Worm (Caenorhabditis elegans) whole organism, L4 larva: ENCODE data around the gene C17B7.10.

ENCODE experiments used
- F37D6.2 ChIP-seq: sonication (generic microtip); optimal IDR thresholded peaks from 2 replicates; lab custom pipeline; 2016; ENCODE audit warnings: mild to moderate bottlenecking, missing genetic modification characterization, missing compliant biosample characterization
- T26A8.4 ChIP-seq: fragments of 200-800 bp; sonication (Bioruptor generic); IDR thresholded peaks from 2 replicates; pipeline ENCODE4 v1.3.6; 2022; ENCODE audit warnings: missing genetic modification characterization, missing compliant biosample characterization
- Y105C5A.15 ChIP-seq: fragments of 200-800 bp; sonication (Bioruptor generic); IDR thresholded peaks from 2 replicates; pipeline ENCODE4 v1.3.6; 2022; ENCODE audit warnings: missing genetic modification characterization, missing compliant biosample characterization
- Y48G9A.11 ChIP-seq: fragments of 200-800 bp; sonication (Bioruptor generic); IDR thresholded peaks from 2 replicates; pipeline ENCODE4 v1.3.6; 2022; ENCODE audit warnings: missing genetic modification reagents, missing genetic modification characterization, missing compliant biosample characterization
- ZK546.5 ChIP-seq, 2 experiments: sonication (generic microtip); optimal IDR thresholded peaks; 2 replicates each; lab custom pipeline; 2017; ENCODE audit warnings: missing biosample characterization in 2 of 2, missing genetic modification characterization in 2 of 2
- aly-2 ChIP-seq: sonication (generic microtip); optimal IDR thresholded peaks from 2 replicates; lab custom pipeline; 2018; ENCODE audit warnings: missing biosample characterization, missing genetic modification characterization
- ceh-32 ChIP-seq: sonication (generic microtip); optimal IDR thresholded peaks from 2 replicates; lab custom pipeline; 2016; ENCODE audit warnings: mild to moderate bottlenecking, missing genetic modification characterization, missing compliant biosample characterization; ENCODE audit not compliant: poor library complexity
- ceh-62 ChIP-seq: sonication (generic microtip); optimal IDR thresholded peaks from 2 replicates; lab custom pipeline; 2017; ENCODE audit warnings: missing biosample characterization, missing genetic modification characterization
- ces-1 ChIP-seq: fragments of 150-350 bp; sonication (generic microtip); optimal IDR thresholded peaks from 4 replicates; lab custom pipeline; 2014; ENCODE audit warnings: missing biosample characterization, missing genetic modification reagents, missing genetic modification characterization
- cey-2 ChIP-seq: sonication (generic microtip); optimal IDR thresholded peaks from 3 replicates; lab custom pipeline; 2017; ENCODE audit warnings: missing genetic modification characterization, mild to moderate bottlenecking, missing compliant biosample characterization, antibody characterized with exemption, borderline replicate concordance; ENCODE audit not compliant: insufficient read depth
- ctbp-1 ChIP-seq: fragments of 200-800 bp; sonication (Bioruptor generic); IDR thresholded peaks from 2 replicates; pipeline ENCODE4 v1.3.6; 2022; ENCODE audit warnings: missing genetic modification reagents, missing genetic modification characterization, missing compliant biosample characterization
- daf-16 ChIP-seq, 3 experiments: sonication (generic microtip); optimal IDR thresholded peaks; 2 replicates each; lab custom pipeline; 2016 to 2017; ENCODE audit warnings: missing genetic modification characterization in 3 of 3, missing genetic modification reagents in 3 of 3, mild to moderate bottlenecking in 2 of 3, missing compliant biosample characterization in 2 of 3, missing biosample characterization in 1 of 3, moderate library complexity in 1 of 3
- dmd-6 ChIP-seq: fragments of 200-800 bp; sonication (Bioruptor generic); IDR thresholded peaks from 2 replicates; pipeline ENCODE4 v1.3.6; 2022; ENCODE audit warnings: missing genetic modification reagents, missing genetic modification characterization, missing compliant biosample characterization
- dmd-8 ChIP-seq: fragments of 200-800 bp; sonication (Bioruptor generic); IDR thresholded peaks from 2 replicates; pipeline ENCODE4 v1.3.6; 2022; ENCODE audit warnings: missing genetic modification characterization, missing compliant biosample characterization
- dmd-9 ChIP-seq: fragments of 200-800 bp; sonication (Bioruptor generic); IDR thresholded peaks from 2 replicates; pipeline ENCODE4 v1.3.6; 2022; ENCODE audit warnings: missing genetic modification reagents, missing genetic modification characterization, missing compliant biosample characterization
- duxl-1 ChIP-seq: sonication (generic microtip); optimal IDR thresholded peaks from 2 replicates; lab custom pipeline; 2016; ENCODE audit warnings: mild to moderate bottlenecking, missing genetic modification characterization, moderate library complexity, missing compliant biosample characterization; ENCODE audit not compliant: poor library complexity
- dve-1 ChIP-seq: sonication (generic microtip); optimal IDR thresholded peaks from 2 replicates; lab custom pipeline; 2017; ENCODE audit warnings: antibody characterized with exemption, mild to moderate bottlenecking, missing genetic modification characterization, missing compliant biosample characterization; ENCODE audit not compliant: insufficient read depth
- fkh-10 ChIP-seq: fragments of 150-350 bp; optimal IDR thresholded peaks from 2 replicates; lab custom pipeline; 2014; ENCODE audit warnings: missing biosample characterization, missing genetic modification reagents, missing genetic modification characterization
- hlh-11 ChIP-seq: fragments of 200-800 bp; sonication (Bioruptor generic); optimal IDR thresholded peaks from 2 replicates; lab custom pipeline; 2018; ENCODE audit warnings: mild to moderate bottlenecking, missing genetic modification characterization, missing compliant biosample characterization
- hlh-30 ChIP-seq: sonication (generic microtip); optimal IDR thresholded peaks from 2 replicates; lab custom pipeline; 2017; ENCODE audit warnings: antibody characterized with exemption, mild to moderate bottlenecking, missing genetic modification characterization, missing compliant biosample characterization; ENCODE audit not compliant: insufficient read depth
- lin-1 ChIP-seq: fragments of 200-800 bp; sonication (Bioruptor generic); IDR thresholded peaks from 2 replicates; pipeline ENCODE4 v1.3.6; 2022; ENCODE audit warnings: missing genetic modification reagents, missing genetic modification characterization, missing compliant biosample characterization
- lin-13 ChIP-seq: fragments of 150-350 bp; optimal IDR thresholded peaks from 2 replicates; lab custom pipeline; 2014; ENCODE audit warnings: missing biosample characterization, missing genetic modification reagents, missing genetic modification characterization
- lin-15B ChIP-seq: fragments of 150-350 bp; sonication (generic microtip); optimal IDR thresholded peaks from 3 replicates; lab custom pipeline; 2014; ENCODE audit warnings: missing biosample characterization, missing genetic modification characterization
- lin-29 ChIP-seq: fragments of 200-800 bp; sonication (Bioruptor generic); IDR thresholded peaks from 2 replicates; pipeline ENCODE4 v1.3.6; 2022; ENCODE audit warnings: missing genetic modification reagents, missing genetic modification characterization, missing compliant biosample characterization
- lir-3 ChIP-seq: sonication (generic microtip); optimal IDR thresholded peaks from 2 replicates; lab custom pipeline; 2016; ENCODE audit warnings: mild to moderate bottlenecking, missing genetic modification characterization, missing compliant biosample characterization
- mdl-1 ChIP-seq, 2 experiments: fragments of 150-350 bp in 1 of 2; sonication (generic microtip) in 1 of 2; optimal IDR thresholded peaks; 2 replicates each; lab custom pipeline; 2014 to 2017; ENCODE audit warnings: missing biosample characterization in 2 of 2, missing genetic modification characterization in 2 of 2
- mdt-29 ChIP-seq: fragments of 200-800 bp; sonication (Bioruptor generic); IDR thresholded peaks from 2 replicates; pipeline ENCODE4 v1.3.6; 2022; ENCODE audit warnings: missing genetic modification reagents, missing genetic modification characterization, missing compliant biosample characterization
- mep-1 ChIP-seq: fragments of 150-350 bp; sonication (generic microtip); optimal IDR thresholded peaks from 3 replicates; lab custom pipeline; 2014; ENCODE audit warnings: missing biosample characterization, missing genetic modification characterization
- mxl-2 ChIP-seq: fragments of 200-800 bp; sonication (Bioruptor generic); conservative IDR thresholded peaks from 2 replicates; pipeline ENCODE4 v1.3.6; 2022; ENCODE audit warnings: missing genetic modification reagents, missing genetic modification characterization, missing compliant biosample characterization
- mxl-3 ChIP-seq: fragments of 200-800 bp; sonication (Bioruptor generic); optimal IDR thresholded peaks from 2 replicates; lab custom pipeline; 2018; ENCODE audit warnings: mild to moderate bottlenecking, missing genetic modification characterization, missing compliant biosample characterization
- nhr-102 ChIP-seq: sonication (generic microtip); optimal IDR thresholded peaks from 2 replicates; lab custom pipeline; 2016; ENCODE audit warnings: mild to moderate bottlenecking, missing genetic modification characterization, moderate library complexity, missing compliant biosample characterization
- nhr-11 ChIP-seq: fragments of 150-350 bp; optimal IDR thresholded peaks from 2 replicates; lab custom pipeline; 2014; ENCODE audit warnings: missing biosample characterization, missing genetic modification characterization
- nhr-111 ChIP-seq: fragments of 200-800 bp; sonication (Bioruptor generic); optimal IDR thresholded peaks from 2 replicates; lab custom pipeline; 2018; ENCODE audit warnings: mild to moderate bottlenecking, missing genetic modification characterization, missing compliant biosample characterization
- nhr-237 ChIP-seq: sonication (generic microtip); optimal IDR thresholded peaks from 2 replicates; lab custom pipeline; 2017; ENCODE audit warnings: missing biosample characterization, missing genetic modification characterization
- nhr-41 ChIP-seq: fragments of 200-800 bp; sonication (Bioruptor generic); IDR thresholded peaks from 2 replicates; pipeline ENCODE4 v1.3.6; 2022; ENCODE audit warnings: missing genetic modification reagents, missing genetic modification characterization, missing compliant biosample characterization
- nhr-42 ChIP-seq: fragments of 200-800 bp; sonication (Bioruptor generic); IDR thresholded peaks from 2 replicates; pipeline ENCODE4 v1.3.6; 2022; ENCODE audit warnings: missing genetic modification characterization, missing compliant biosample characterization
- nhr-77 ChIP-seq: fragments of 150-350 bp; optimal IDR thresholded peaks from 2 replicates; lab custom pipeline; 2014; ENCODE audit warnings: missing biosample characterization, missing genetic modification characterization
- pha-4 ChIP-seq, 2 experiments: fragments of 150-350 bp in 1 of 2; fragments of 200-800 bp in 1 of 2; sonication (Bioruptor generic) in 1 of 2; IDR thresholded peaks in 1 of 2; optimal IDR thresholded peaks in 1 of 2; 2 replicates each; pipeline versions ENCODE4 v1.3.6 to Lab custom; 2014 to 2022; ENCODE audit warnings: missing genetic modification characterization in 2 of 2, missing genetic modification reagents in 2 of 2, missing biosample characterization in 1 of 2, missing compliant biosample characterization in 1 of 2
- pqm-1 ChIP-seq: sonication (generic microtip); optimal IDR thresholded peaks from 2 replicates; lab custom pipeline; 2017; ENCODE audit warnings: missing biosample characterization, missing genetic modification characterization
- rbr-2 ChIP-seq: sonication (generic microtip); optimal IDR thresholded peaks from 2 replicates; lab custom pipeline; 2016; ENCODE audit warnings: missing genotype, missing genetic modification characterization, missing compliant biosample characterization
- sdz-12 ChIP-seq: fragments of 200-800 bp; sonication (Bioruptor generic); optimal IDR thresholded peaks from 2 replicates; lab custom pipeline; 2018; ENCODE audit warnings: mild to moderate bottlenecking, missing genetic modification characterization, missing compliant biosample characterization
- skn-1 ChIP-seq: fragments of 150-350 bp; optimal IDR thresholded peaks from 2 replicates; lab custom pipeline; 2014; ENCODE audit warnings: missing biosample characterization, missing genetic modification characterization
- snpc-1.2 ChIP-seq: fragments of 200-800 bp; sonication (Bioruptor generic); IDR thresholded peaks from 2 replicates; pipeline ENCODE4 v1.3.6; 2022; ENCODE audit warnings: missing genetic modification reagents, missing genetic modification characterization, missing compliant biosample characterization
- tra-1 ChIP-seq: fragments of 200-800 bp; sonication (Bioruptor generic); IDR thresholded peaks from 2 replicates; pipeline ENCODE4 v1.3.6; 2022; ENCODE audit warnings: missing genetic modification reagents, missing genetic modification characterization, missing compliant biosample characterization
- unc-130 ChIP-seq: sonication (generic microtip); optimal IDR thresholded peaks from 2 replicates; lab custom pipeline; 2016; ENCODE audit warnings: missing genetic modification reagents, missing genetic modification characterization, missing compliant biosample characterization
- vab-7 ChIP-seq: fragments of 200-800 bp; sonication (Bioruptor generic); IDR thresholded peaks from 2 replicates; pipeline ENCODE4 v1.3.6; 2022; ENCODE audit warnings: missing genetic modification reagents, missing genetic modification characterization, missing compliant biosample characterization
- zag-1 ChIP-seq: fragments of 150-350 bp; optimal IDR thresholded peaks from 2 replicates; lab custom pipeline; 2014; ENCODE audit warnings: missing biosample characterization, missing genetic modification characterization
- zfp-2 ChIP-seq: sonication (generic microtip); optimal IDR thresholded peaks from 2 replicates; lab custom pipeline; 2016; ENCODE audit warnings: mild to moderate bottlenecking, missing genetic modification characterization, missing compliant biosample characterization
- zip-11 ChIP-seq: fragments of 200-800 bp; sonication (Bioruptor generic); IDR thresholded peaks from 2 replicates; pipeline ENCODE4 v1.3.6; 2022; ENCODE audit warnings: missing genetic modification characterization, missing compliant biosample characterization
- ztf-11 ChIP-seq: fragments of 150-350 bp; optimal IDR thresholded peaks from 2 replicates; lab custom pipeline; 2014; ENCODE audit warnings: missing biosample characterization, missing genetic modification characterization

C17B7.10 gene

DNA sequence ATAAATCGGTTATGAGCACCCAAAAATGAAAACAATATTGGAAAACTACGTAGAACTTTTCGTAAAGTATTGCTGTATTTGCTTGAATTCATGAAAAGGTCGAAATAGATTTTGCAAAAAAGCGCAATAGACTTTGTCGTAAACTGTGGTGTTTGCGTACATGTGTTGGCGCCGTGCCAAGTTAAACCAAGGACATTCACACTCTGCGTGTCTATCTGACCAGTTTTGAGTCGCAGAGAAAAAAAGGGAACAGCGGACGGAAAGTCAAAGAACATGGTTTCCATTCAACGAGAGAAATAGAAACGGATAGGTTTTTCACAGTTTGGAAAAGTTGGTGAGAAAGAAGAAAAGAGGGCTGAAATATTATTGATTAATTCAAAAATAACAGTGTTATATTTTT, 49.2 kb upstream of the C17B7.10 start (continued):
- no peak for TF ChIP-seq vab-7
- TF ChIP-seq cey-2 (tag; lab: Kevin White, UChicago), result peak; percentile 18
- TF ChIP-seq nhr-41 (GFP tag; lab: Robert Waterston, UW), result no peak
- no peak for TF ChIP-seq dve-1 (tag; lab: Kevin White, UChicago)
- TF ChIP-seq nhr-77, result peak; percentile 53
- TF ChIP-seq lir-3 (tag; lab: Kevin White, UChicago), result no peak
- TF ChIP-seq ctbp-1, result peak; percentile 57; the same call in 1 of the 2 replicates
- peak; percentile 93 for TF ChIP-seq hlh-11 (tag; lab: Kevin White, UChicago)
- TF ChIP-seq ztf-11 (tag; lab: Kevin White, UChicago), result no peak
- TF ChIP-seq fkh-10 (GFP tag; lab: Kevin White, UChicago), result peak; percentile 12
- peak in 1 of 2 experiments; percentile 43 for TF ChIP-seq daf-16 (GFP tag; optimal IDR thresholded peaks at IDR 0.05; lab: Kevin White, UChicago)
- no peak for TF ChIP-seq daf-16 (tag; optimal IDR thresholded peaks at IDR 0.05; lab: Kevin White, UChicago)
- TF ChIP-seq Y48G9A.11 (GFP tag; lab: Robert Waterston, UW), result no peak
- TF ChIP-seq nhr-111 (GFP tag; lab: Kevin White, UChicago), result no peak
- TF ChIP-seq mxl-2, result no peak; the same call in 1 of the 2 replicates
- TF ChIP-seq pqm-1, result no peak
- no peak for TF ChIP-seq sdz-12 (GFP tag; lab: Kevin White, UChicago)
- peak; percentile 87 for TF ChIP-seq mxl-3 (GFP tag; lab: Kevin White, UChicago)
- TF ChIP-seq mdl-1 (tag; optimal IDR thresholded peaks at IDR 0.05; lab: Kevin White, UChicago), result peak; percentile 43 to 80
- TF ChIP-seq zfp-2, result peak; percentile 7
- no peak for TF ChIP-seq ZK546.5 (tag; optimal IDR thresholded peaks at IDR 0.05; lab: Kevin White, UChicago)
- no peak for TF ChIP-seq unc-130
- TF ChIP-seq lin-29, result no peak
- TF ChIP-seq mdt-29, result no peak
- TF ChIP-seq dmd-8 (GFP tag; lab: Robert Waterston, UW), result no peak
- no peak for TF ChIP-seq lin-15B (tag; lab: Kevin White, UChicago)
- no peak for TF ChIP-seq ces-1 (GFP tag; lab: Kevin White, UChicago)
- TF ChIP-seq pha-4 (GFP tag; IDR thresholded peaks at IDR 0.05; lab: Robert Waterston, UW), result no peak
- peak; percentile 70 for TF ChIP-seq pha-4 (tag; optimal IDR thresholded peaks at IDR 0.05; lab: Kevin White, UChicago)
- no peak for TF ChIP-seq zag-1 (tag; lab: Kevin White, UChicago)
- no peak for TF ChIP-seq ceh-32 (tag; lab: Kevin White, UChicago)
- TF ChIP-seq aly-2 (tag; lab: Kevin White, UChicago), result no peak
- peak; percentile 38 for TF ChIP-seq lin-13 (GFP tag; lab: Kevin White, UChicago)
- TF ChIP-seq nhr-237 (tag; lab: Kevin White, UChicago), result no peak
- TF ChIP-seq nhr-11 (tag; lab: Kevin White, UChicago), result peak; percentile 83
- peak; percentile 44; the same call in 1 of the 2 replicates for TF ChIP-seq T26A8.4 (GFP tag; lab: Robert Waterston, UW)
- no peak for TF ChIP-seq ceh-62 (tag; lab: Kevin White, UChicago)
- TF ChIP-seq Y105C5A.15, result no peak
- TF ChIP-seq lin-1 (GFP tag; lab: Robert Waterston, UW), result no peak
- peak; percentile 73 for TF ChIP-seq hlh-30
- peak; percentile 78 for TF ChIP-seq duxl-1 (tag; lab: Kevin White, UChicago)
- TF ChIP-seq rbr-2 (tag; lab: Kevin White, UChicago), result peak; percentile 71
- no peak for TF ChIP-seq skn-1 (tag; lab: Kevin White, UChicago)
- 0 out of 2 replicates have a peak, but pooled peaks have one; percentile 31 for TF ChIP-seq tra-1 (GFP tag; lab: Robert Waterston, UW)
- no peak for TF ChIP-seq nhr-102
- no peak for TF ChIP-seq nhr-42 (GFP tag; lab: Robert Waterston, UW)
- peak; percentile 94 for TF ChIP-seq dmd-6
- TF ChIP-seq mep-1 (tag; lab: Kevin White, UChicago), result peak; percentile 85
- TF ChIP-seq snpc-1.2 (GFP tag; lab: Robert Waterston, UW), result no peak
- no peak for TF ChIP-seq zip-11 (GFP tag; lab: Robert Waterston, UW)
- TF ChIP-seq F37D6.2 (tag; lab: Kevin White, UChicago), result no peak
- no peak; the same call in 1 of the 2 replicates for TF ChIP-seq dmd-9 (GFP tag; lab: Robert Waterston, UW)
